Worm (Caenorhabditis elegans): Measurements from ENCODE around the gene nhr-43.

nhr-43 gene

ce11 chrIV:11949717-11950116, 50.3 kb downstream of the nhr-43 start, which contains the start of gene hdl-1:
TSS of gene hdl-1 (minus strand) at chrIV:11949817.
- TF ChIP-seq fos-1 (tag; optimal IDR thresholded peaks at IDR 0.05) (no peak), nhr-43 (tag; optimal IDR thresholded peaks at IDR 0.05; ENCODE audit: poor library complexity, severe bottlenecking) (no peak), eor-1 (tag; optimal IDR thresholded peaks at IDR 0.05) (no peak), ZK546.5 (tag; optimal IDR thresholded peaks at IDR 0.05) (no peak), fkh-2 (tag; optimal IDR thresholded peaks at IDR 0.05) (no peak)

DNA sequence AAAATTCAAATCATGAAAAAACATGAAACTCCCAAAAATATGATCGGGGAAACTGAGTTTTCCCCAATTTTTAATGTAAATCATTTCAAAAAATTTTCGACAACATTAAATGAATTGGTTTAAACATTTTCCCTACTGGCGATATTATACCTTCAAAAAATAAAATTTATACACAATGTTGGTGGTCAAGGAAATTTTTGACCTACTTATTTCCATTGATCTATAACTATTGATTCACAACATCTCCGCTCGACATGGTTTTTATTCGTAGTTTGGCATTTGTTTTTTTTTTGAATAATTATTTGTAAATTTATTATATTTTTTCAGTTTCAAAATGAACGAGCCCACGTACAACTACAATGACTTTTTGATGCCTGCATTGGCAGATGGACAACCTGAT, 50.9 kb downstream of the nhr-43 start, which contains the start of gene tbx-36:
TSS of gene tbx-36 (plus strand) at position 301 of the 400 bp plus-strand sequence.
- TF ChIP-seq lin-15B (tag; optimal IDR thresholded peaks at IDR 0.05) = no peak
- no peak for TF ChIP-seq fkh-10 (GFP tag; optimal IDR thresholded peaks at IDR 0.05)
- TF ChIP-seq unc-39 (tag; optimal IDR thresholded peaks at IDR 0.05) = no peak
- TF ChIP-seq ceh-82 (tag; optimal IDR thresholded peaks at IDR 0.05) = no peak
- TF ChIP-seq eor-1 (tag; optimal IDR thresholded peaks at IDR 0.05) = no peak
- no peak for TF ChIP-seq ztf-11 (tag; optimal IDR thresholded peaks at IDR 0.05)
- no peak for TF ChIP-seq nhr-11 (tag; optimal IDR thresholded peaks at IDR 0.05)
- no peak for TF ChIP-seq ceh-28 (tag; optimal IDR thresholded peaks at IDR 0.05)
- no peak for TF ChIP-seq nhr-23 (tag; optimal IDR thresholded peaks at IDR 0.05)
- TF ChIP-seq nhr-67 (tag; optimal IDR thresholded peaks at IDR 0.05) = no peak
- TF ChIP-seq nhr-77 (tag; optimal IDR thresholded peaks at IDR 0.05) = no peak
- no peak for TF ChIP-seq ZK546.5 (tag; optimal IDR thresholded peaks at IDR 0.05)
- TF ChIP-seq ceh-9 (tag; optimal IDR thresholded peaks at IDR 0.05) = no peak

Measured in whole organism, L3 larva.